Worm (Caenorhabditis elegans) whole organism, L4 larva: ENCODE data around the gene slmp-1.

Experiments
- F10B5.3 ChIP-seq: sonication (generic microtip); optimal IDR thresholded peaks from 2 replicates; lab custom pipeline; 2016; ENCODE audit warnings: mild to moderate bottlenecking, missing genetic modification characterization, missing compliant biosample characterization
- R02D3.7 ChIP-seq: fragments of 150-350 bp; sonication (generic microtip); optimal IDR thresholded peaks from 3 replicates; lab custom pipeline; 2014; ENCODE audit warnings: missing biosample characterization, missing genetic modification characterization
- T20F7.1 ChIP-seq: fragments of 200-800 bp; sonication (Bioruptor generic); optimal IDR thresholded peaks from 2 replicates; lab custom pipeline; 2018; ENCODE audit warnings: mild to moderate bottlenecking, missing genetic modification characterization, missing compliant biosample characterization
- T26A8.4 ChIP-seq: fragments of 200-800 bp; sonication (Bioruptor generic); IDR thresholded peaks from 2 replicates; pipeline ENCODE4 v1.3.6; 2022; ENCODE audit warnings: missing genetic modification characterization, missing compliant biosample characterization
- Y105C5A.15 ChIP-seq: fragments of 200-800 bp; sonication (Bioruptor generic); IDR thresholded peaks from 2 replicates; pipeline ENCODE4 v1.3.6; 2022; ENCODE audit warnings: missing genetic modification characterization, missing compliant biosample characterization
- Y5F2A.4 ChIP-seq: fragments of 200-800 bp; sonication (Bioruptor generic); optimal IDR thresholded peaks from 2 replicates; lab custom pipeline; 2018; ENCODE audit warnings: mild to moderate bottlenecking, missing genetic modification characterization, missing compliant biosample characterization
- ceh-44 ChIP-seq: fragments of 200-800 bp; sonication (Bioruptor generic); IDR thresholded peaks from 2 replicates; pipeline ENCODE4 v1.3.6; 2022; ENCODE audit warnings: missing genetic modification reagents, missing genetic modification characterization, missing compliant biosample characterization
- ceh-82 ChIP-seq: sonication (generic microtip); optimal IDR thresholded peaks from 2 replicates; lab custom pipeline; 2017; ENCODE audit warnings: missing biosample characterization, missing genetic modification characterization
- cey-2 ChIP-seq: sonication (generic microtip); optimal IDR thresholded peaks from 3 replicates; lab custom pipeline; 2017; ENCODE audit warnings: missing genetic modification characterization, mild to moderate bottlenecking, missing compliant biosample characterization, antibody characterized with exemption, borderline replicate concordance; ENCODE audit not compliant: insufficient read depth
- daf-12 ChIP-seq: fragments of 150-350 bp; optimal IDR thresholded peaks from 2 replicates; lab custom pipeline; 2014; ENCODE audit warnings: missing biosample characterization, missing genetic modification reagents, missing genetic modification characterization
- daf-16 ChIP-seq, 3 experiments: sonication (generic microtip); optimal IDR thresholded peaks; 2 replicates each; lab custom pipeline; 2016 to 2017; ENCODE audit warnings: missing genetic modification characterization in 3 of 3, missing genetic modification reagents in 3 of 3, mild to moderate bottlenecking in 2 of 3, missing compliant biosample characterization in 2 of 3, missing biosample characterization in 1 of 3, moderate library complexity in 1 of 3
- daf-19 ChIP-seq: fragments of 200-800 bp; sonication (Bioruptor generic); conservative IDR thresholded peaks from 2 replicates; pipeline ENCODE4 v1.3.6; 2022; ENCODE audit warnings: missing genetic modification characterization, missing compliant biosample characterization
- dmd-9 ChIP-seq: fragments of 200-800 bp; sonication (Bioruptor generic); IDR thresholded peaks from 2 replicates; pipeline ENCODE4 v1.3.6; 2022; ENCODE audit warnings: missing genetic modification reagents, missing genetic modification characterization, missing compliant biosample characterization
- dpl-1 ChIP-seq: fragments of 150-350 bp; optimal IDR thresholded peaks from 2 replicates; lab custom pipeline; 2014; ENCODE audit warnings: missing biosample characterization, missing genetic modification reagents, missing genetic modification characterization
- duxl-1 ChIP-seq: sonication (generic microtip); optimal IDR thresholded peaks from 2 replicates; lab custom pipeline; 2016; ENCODE audit warnings: mild to moderate bottlenecking, missing genetic modification characterization, moderate library complexity, missing compliant biosample characterization; ENCODE audit not compliant: poor library complexity
- dve-1 ChIP-seq: sonication (generic microtip); optimal IDR thresholded peaks from 2 replicates; lab custom pipeline; 2017; ENCODE audit warnings: antibody characterized with exemption, mild to moderate bottlenecking, missing genetic modification characterization, missing compliant biosample characterization; ENCODE audit not compliant: insufficient read depth
- hif-1 ChIP-seq, 2 experiments: sonication (generic microtip); optimal IDR thresholded peaks; 2 replicates each; lab custom pipeline; 2016 to 2017; ENCODE audit warnings: missing compliant biosample characterization in 2 of 2, missing genetic modification characterization in 2 of 2, missing genetic modification reagents in 2 of 2, missing genotype in 2 of 2, mild to moderate bottlenecking in 1 of 2
- hlh-11 ChIP-seq: fragments of 200-800 bp; sonication (Bioruptor generic); optimal IDR thresholded peaks from 2 replicates; lab custom pipeline; 2018; ENCODE audit warnings: mild to moderate bottlenecking, missing genetic modification characterization, missing compliant biosample characterization
- hlh-30 ChIP-seq: sonication (generic microtip); optimal IDR thresholded peaks from 2 replicates; lab custom pipeline; 2017; ENCODE audit warnings: antibody characterized with exemption, mild to moderate bottlenecking, missing genetic modification characterization, missing compliant biosample characterization; ENCODE audit not compliant: insufficient read depth
- lin-29 ChIP-seq: fragments of 200-800 bp; sonication (Bioruptor generic); IDR thresholded peaks from 2 replicates; pipeline ENCODE4 v1.3.6; 2022; ENCODE audit warnings: missing genetic modification reagents, missing genetic modification characterization, missing compliant biosample characterization
- lin-38 ChIP-seq: fragments of 200-800 bp; sonication (Bioruptor generic); IDR thresholded peaks from 2 replicates; pipeline ENCODE4 v1.3.6; 2022; ENCODE audit warnings: missing genetic modification reagents, missing genetic modification characterization, missing compliant biosample characterization
- lsy-2 ChIP-seq, 2 experiments: fragments of 150-350 bp in 1 of 2; sonication (generic microtip) in 1 of 2; optimal IDR thresholded peaks; 2 replicates each; lab custom pipeline; 2014 to 2017; ENCODE audit warnings: missing biosample characterization in 2 of 2, missing genetic modification characterization in 2 of 2
- madf-9 ChIP-seq: fragments of 200-800 bp; sonication (Bioruptor generic); conservative IDR thresholded peaks from 2 replicates; pipeline ENCODE4 v1.3.6; 2022; ENCODE audit warnings: missing genetic modification reagents, missing genetic modification characterization, missing compliant biosample characterization
- mdl-1 ChIP-seq, 2 experiments: fragments of 150-350 bp in 1 of 2; sonication (generic microtip) in 1 of 2; optimal IDR thresholded peaks; 2 replicates each; lab custom pipeline; 2014 to 2017; ENCODE audit warnings: missing biosample characterization in 2 of 2, missing genetic modification characterization in 2 of 2
- mdt-29 ChIP-seq: fragments of 200-800 bp; sonication (Bioruptor generic); IDR thresholded peaks from 2 replicates; pipeline ENCODE4 v1.3.6; 2022; ENCODE audit warnings: missing genetic modification reagents, missing genetic modification characterization, missing compliant biosample characterization
- mep-1 ChIP-seq: fragments of 150-350 bp; sonication (generic microtip); optimal IDR thresholded peaks from 3 replicates; lab custom pipeline; 2014; ENCODE audit warnings: missing biosample characterization, missing genetic modification characterization
- mes-2 ChIP-seq: sonication (generic microtip); optimal IDR thresholded peaks from 2 replicates; lab custom pipeline; 2016; ENCODE audit warnings: missing genotype, mild to moderate bottlenecking, missing genetic modification characterization, missing compliant biosample characterization; ENCODE audit not compliant: poor library complexity, severe bottlenecking
- mxl-3 ChIP-seq: fragments of 200-800 bp; sonication (Bioruptor generic); optimal IDR thresholded peaks from 2 replicates; lab custom pipeline; 2018; ENCODE audit warnings: mild to moderate bottlenecking, missing genetic modification characterization, missing compliant biosample characterization
- nhr-11 ChIP-seq: fragments of 150-350 bp; optimal IDR thresholded peaks from 2 replicates; lab custom pipeline; 2014; ENCODE audit warnings: missing biosample characterization, missing genetic modification characterization
- nhr-111 ChIP-seq: fragments of 200-800 bp; sonication (Bioruptor generic); optimal IDR thresholded peaks from 2 replicates; lab custom pipeline; 2018; ENCODE audit warnings: mild to moderate bottlenecking, missing genetic modification characterization, missing compliant biosample characterization
- nhr-28 ChIP-seq: fragments of 150-350 bp; optimal IDR thresholded peaks from 2 replicates; lab custom pipeline; 2014; ENCODE audit warnings: missing biosample characterization, missing genetic modification characterization
- nhr-6 ChIP-seq: fragments of 150-350 bp; optimal IDR thresholded peaks from 2 replicates; lab custom pipeline; 2014; ENCODE audit warnings: missing biosample characterization, missing genetic modification characterization
- nhr-77 ChIP-seq: fragments of 150-350 bp; optimal IDR thresholded peaks from 2 replicates; lab custom pipeline; 2014; ENCODE audit warnings: missing biosample characterization, missing genetic modification characterization
- php-3 ChIP-seq: fragments of 200-800 bp; sonication (Bioruptor generic); IDR thresholded peaks from 2 replicates; pipeline ENCODE4 v1.3.6; 2022; ENCODE audit warnings: missing genetic modification reagents, missing genetic modification characterization, missing compliant biosample characterization
- rbr-2 ChIP-seq: sonication (generic microtip); optimal IDR thresholded peaks from 2 replicates; lab custom pipeline; 2016; ENCODE audit warnings: missing genotype, missing genetic modification characterization, missing compliant biosample characterization
- saeg-2 ChIP-seq: fragments of 200-800 bp; sonication (Bioruptor generic); IDR thresholded peaks from 2 replicates; pipeline ENCODE4 v1.3.6; 2022; ENCODE audit warnings: missing genetic modification reagents, missing genetic modification characterization, missing compliant biosample characterization
- sdz-12 ChIP-seq: fragments of 200-800 bp; sonication (Bioruptor generic); optimal IDR thresholded peaks from 2 replicates; lab custom pipeline; 2018; ENCODE audit warnings: mild to moderate bottlenecking, missing genetic modification characterization, missing compliant biosample characterization
- spr-3 ChIP-seq: fragments of 200-800 bp; sonication (Bioruptor generic); optimal IDR thresholded peaks from 2 replicates; lab custom pipeline; 2018; ENCODE audit warnings: mild to moderate bottlenecking, missing genetic modification characterization, missing compliant biosample characterization
- unc-130 ChIP-seq: sonication (generic microtip); optimal IDR thresholded peaks from 2 replicates; lab custom pipeline; 2016; ENCODE audit warnings: missing genetic modification reagents, missing genetic modification characterization, missing compliant biosample characterization
- zag-1 ChIP-seq: fragments of 150-350 bp; optimal IDR thresholded peaks from 2 replicates; lab custom pipeline; 2014; ENCODE audit warnings: missing biosample characterization, missing genetic modification characterization
- zfp-2 ChIP-seq: sonication (generic microtip); optimal IDR thresholded peaks from 2 replicates; lab custom pipeline; 2016; ENCODE audit warnings: mild to moderate bottlenecking, missing genetic modification characterization, missing compliant biosample characterization
- zfp-3 ChIP-seq: fragments of 200-800 bp; sonication (Bioruptor generic); conservative IDR thresholded peaks from 2 replicates; pipeline ENCODE4 v1.3.6; 2022; ENCODE audit warnings: missing genetic modification reagents, missing genetic modification characterization, missing compliant biosample characterization
- zip-2 ChIP-seq: fragments of 150-350 bp; optimal IDR thresholded peaks from 2 replicates; lab custom pipeline; 2014; ENCODE audit warnings: missing biosample characterization, missing genetic modification characterization

slmp-1 gene

DNA sequence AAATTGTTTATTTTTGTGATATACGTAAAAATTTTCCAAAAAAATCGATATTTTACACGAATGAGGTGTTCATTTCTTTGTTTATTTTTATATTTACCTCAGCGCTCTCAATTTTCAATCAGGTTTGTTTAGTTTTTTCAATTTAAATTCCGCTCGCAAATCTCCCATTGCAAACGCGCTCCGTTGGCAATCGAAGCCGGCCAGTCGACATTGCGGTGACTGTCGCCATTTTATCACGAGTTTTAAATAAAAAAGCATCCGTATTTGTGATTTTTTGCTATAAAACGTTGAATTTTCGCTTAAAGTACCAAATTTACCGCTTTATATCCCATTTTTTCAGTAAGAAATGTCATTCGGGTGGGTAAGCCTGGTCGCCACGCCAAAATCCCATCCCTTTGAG lies at the start of gene slmp-1:
slmp-1 (plus strand) TSS at position 335 of the 400 bp plus-strand sequence.
- no peak for TF ChIP-seq daf-19
- no peak for TF ChIP-seq daf-16 (GFP tag; optimal IDR thresholded peaks at IDR 0.05; lab: Kevin White, UChicago)
- TF ChIP-seq daf-16 (tag; optimal IDR thresholded peaks at IDR 0.05; lab: Kevin White, UChicago), result no peak
- no peak for TF ChIP-seq zag-1
- TF ChIP-seq zip-2, result no peak
- no peak for TF ChIP-seq mep-1 (tag; lab: Kevin White, UChicago)
- TF ChIP-seq hlh-11, result peak; percentile 51
- no peak for TF ChIP-seq saeg-2 (GFP tag; lab: Robert Waterston, UW)
- TF ChIP-seq mes-2 (tag; lab: Kevin White, UChicago), result peak; percentile 81
- no peak for TF ChIP-seq T26A8.4 (GFP tag; lab: Robert Waterston, UW)
- no peak for TF ChIP-seq Y105C5A.15 (GFP tag; lab: Robert Waterston, UW)
- TF ChIP-seq lin-29, result no peak
- TF ChIP-seq dpl-1 (GFP tag; lab: Kevin White, UChicago), result peak; percentile 88
- peak; percentile 13 for TF ChIP-seq nhr-6
- TF ChIP-seq nhr-11 (tag; lab: Kevin White, UChicago), result no peak
- TF ChIP-seq Y5F2A.4, result no peak
- peak in 1 of 2 experiments; percentile 24 for TF ChIP-seq hif-1 (tag; optimal IDR thresholded peaks at IDR 0.05; lab: Kevin White, UChicago)
- no peak for TF ChIP-seq mdt-29
- TF ChIP-seq ceh-82 (tag; lab: Kevin White, UChicago), result no peak
- no peak for TF ChIP-seq ceh-44
- peak; percentile 92 for TF ChIP-seq lin-38
- no peak for TF ChIP-seq nhr-111 (GFP tag; lab: Kevin White, UChicago)
- peak; percentile 43 for TF ChIP-seq nhr-28 (tag; lab: Kevin White, UChicago)
- peak; percentile 13 for TF ChIP-seq nhr-77 (tag; lab: Kevin White, UChicago)
- TF ChIP-seq dve-1, result peak; percentile 67
- TF ChIP-seq daf-12 (tag; lab: Kevin White, UChicago), result no peak
- TF ChIP-seq rbr-2, result peak; percentile 26
- peak in 1 of 2 experiments; percentile 78 for TF ChIP-seq lsy-2 (tag; optimal IDR thresholded peaks at IDR 0.05; lab: Kevin White, UChicago)
- no peak for TF ChIP-seq duxl-1 (tag; lab: Kevin White, UChicago)
- TF ChIP-seq zfp-2 (tag; lab: Kevin White, UChicago), result no peak
- no peak for TF ChIP-seq mdl-1 (tag; optimal IDR thresholded peaks at IDR 0.05; lab: Kevin White, UChicago)
- peak; percentile 93 for TF ChIP-seq hlh-30 (tag; lab: Kevin White, UChicago)
- TF ChIP-seq zfp-3, result no peak
- no peak for TF ChIP-seq F10B5.3 (tag; lab: Kevin White, UChicago)
- no peak for TF ChIP-seq sdz-12
- no peak for TF ChIP-seq cey-2 (tag; lab: Kevin White, UChicago)
- TF ChIP-seq php-3 (GFP tag; lab: Robert Waterston, UW), result no peak

DNA sequence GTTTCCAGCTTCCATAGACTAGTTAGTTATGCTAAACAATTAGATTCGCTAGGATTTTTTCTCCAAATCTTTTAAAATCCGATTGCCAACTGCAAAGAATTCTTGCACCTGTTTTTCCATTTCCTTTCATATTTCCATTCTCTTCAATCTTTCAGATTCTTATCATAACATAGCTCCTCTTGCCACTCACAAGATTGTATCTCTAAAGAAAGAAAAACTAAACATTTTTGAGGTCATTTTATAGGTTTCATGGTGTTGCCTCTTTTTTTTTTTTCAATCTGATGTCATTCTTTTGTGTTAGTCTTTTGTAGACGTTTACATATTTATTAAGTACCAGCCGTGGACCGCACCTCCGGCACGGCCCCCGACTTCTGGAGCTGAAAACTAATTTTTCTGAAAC lies 48.2 kb upstream of the slmp-1 start:
- TF ChIP-seq nhr-11 (tag; lab: Kevin White, UChicago) (no peak), unc-130 (GFP tag; lab: Kevin White, UChicago) (no peak), T20F7.1 (GFP tag; lab: Kevin White, UChicago) (no peak), dmd-9 (GFP tag; lab: Robert Waterston, UW) (no peak), nhr-111 (GFP tag; lab: Kevin White, UChicago) (no peak), spr-3 (GFP tag; lab: Kevin White, UChicago) (no peak), R02D3.7 (no peak), madf-9 (GFP tag; lab: Robert Waterston, UW) (no peak), mxl-3 (GFP tag; lab: Kevin White, UChicago) (no peak)
